Worm (Caenorhabditis elegans) whole organism, dauer: ENCODE results near the gene rpl-32.

Experiments used
- unc-62 ChIP-seq: sonication (generic microtip); optimal IDR thresholded peaks from 2 replicates; lab custom pipeline; 2017; ENCODE audit warnings: missing biosample characterization, missing genetic modification reagents, missing genetic modification characterization

rpl-32 gene

DNA sequence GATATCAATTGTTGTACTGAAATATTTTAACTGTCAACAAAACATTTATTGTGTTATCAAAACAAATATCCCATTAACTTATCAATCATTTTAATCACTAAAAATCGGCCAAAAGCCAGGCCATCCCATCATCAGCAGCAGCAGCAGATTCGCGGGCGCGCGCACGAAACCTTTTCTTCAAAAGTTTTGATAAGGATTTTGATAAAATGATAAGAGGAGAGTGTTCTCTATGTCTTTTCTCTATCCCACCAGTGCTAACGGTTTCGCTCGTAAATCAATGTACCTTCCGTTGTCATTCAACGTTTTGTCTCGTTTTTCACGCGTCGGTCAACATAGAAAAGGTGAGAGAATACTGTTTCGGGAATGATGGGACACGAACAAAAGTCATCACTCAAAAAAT lies 28.8 kb downstream of the rpl-32 start:
- TF ChIP-seq unc-62 (GFP tag; lab: Kevin White, UChicago) = no peak

DNA sequence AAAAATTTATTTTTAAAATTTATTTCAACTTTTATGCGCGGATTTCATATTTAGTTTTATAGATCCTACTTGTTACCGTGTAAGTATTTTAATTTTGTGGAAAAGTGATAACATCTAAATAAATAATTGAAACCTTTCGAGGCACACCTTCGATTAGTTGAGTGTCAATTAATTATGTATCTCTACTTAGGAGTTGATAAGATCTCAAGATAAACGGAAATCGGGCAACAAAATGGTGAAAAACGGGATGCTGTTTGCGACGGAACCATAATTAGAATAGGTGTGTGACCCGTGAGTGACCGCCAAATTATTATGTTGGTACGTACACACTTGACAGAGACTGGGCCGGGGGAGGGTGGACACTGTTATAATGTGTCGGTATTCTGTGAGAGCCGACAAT lies 30.5 kb downstream of the rpl-32 start:
- TF ChIP-seq unc-62 (GFP tag; lab: Kevin White, UChicago) = no peak

DNA sequence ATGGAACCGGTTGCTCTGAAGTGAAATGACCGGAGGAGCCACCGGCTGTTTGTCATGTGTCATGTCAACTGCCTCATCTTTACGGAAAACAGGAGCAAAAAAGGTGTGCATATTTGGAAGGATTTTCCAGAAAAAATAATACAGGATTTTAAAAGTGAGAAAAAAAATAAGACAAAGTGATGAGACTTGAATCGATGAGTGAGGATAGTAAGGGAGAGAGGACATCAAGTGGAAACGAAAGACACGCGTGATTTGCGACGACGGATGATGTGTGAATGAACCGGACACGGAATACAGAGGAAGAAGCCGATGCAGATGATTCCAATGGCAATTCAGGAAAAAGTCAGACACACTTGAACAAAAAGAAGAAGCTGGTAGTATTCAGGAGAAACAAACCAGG lies 32.6 kb downstream of the rpl-32 start:
- no peak for TF ChIP-seq unc-62 (GFP tag; lab: Kevin White, UChicago)

DNA sequence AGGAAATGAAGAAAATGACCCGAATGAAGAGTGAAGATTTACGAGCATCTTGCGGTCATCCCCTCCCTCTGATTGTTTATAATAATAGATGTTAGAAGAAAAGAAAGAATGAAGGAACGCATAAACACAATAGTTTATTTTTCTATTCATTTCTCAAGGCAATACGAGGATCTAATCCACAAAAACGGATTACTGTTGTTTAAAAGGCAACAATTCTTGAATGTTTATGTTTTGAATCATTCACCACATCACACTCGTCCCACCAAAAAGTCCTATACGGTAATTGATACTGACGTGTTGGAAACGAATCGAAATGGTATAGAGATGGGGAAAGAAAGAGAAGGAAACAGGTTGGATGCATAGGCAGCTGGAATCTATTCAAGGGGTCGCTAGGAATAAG lies 35.3 kb downstream of the rpl-32 start:
- TF ChIP-seq unc-62 (GFP tag; lab: Kevin White, UChicago) = no peak

DNA sequence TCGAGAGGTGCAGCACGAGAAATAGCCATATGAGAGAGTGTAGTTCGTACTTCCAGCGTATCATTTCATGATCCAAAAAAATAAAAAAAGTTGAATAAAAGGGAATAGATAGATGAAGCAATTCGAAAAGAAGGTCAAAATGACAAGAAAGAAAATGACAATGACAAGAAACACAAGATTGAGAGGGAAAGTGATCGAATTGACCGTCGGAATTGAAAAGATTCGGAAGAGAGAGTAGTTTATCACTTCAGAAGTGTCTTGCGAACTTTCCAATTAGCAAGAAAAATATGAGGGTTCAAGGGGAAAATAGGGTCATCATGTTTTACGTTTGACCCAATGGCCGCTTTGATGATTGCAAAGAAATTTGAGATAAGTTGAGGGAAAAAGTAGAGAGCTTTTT lies 37.2 kb downstream of the rpl-32 start, which contains the start of gene dep-1:
Gene dep-1 (minus strand): TSS at position 95 of the 400 bp plus-strand sequence.
- TF ChIP-seq unc-62 (GFP tag; lab: Kevin White, UChicago) = no peak

DNA sequence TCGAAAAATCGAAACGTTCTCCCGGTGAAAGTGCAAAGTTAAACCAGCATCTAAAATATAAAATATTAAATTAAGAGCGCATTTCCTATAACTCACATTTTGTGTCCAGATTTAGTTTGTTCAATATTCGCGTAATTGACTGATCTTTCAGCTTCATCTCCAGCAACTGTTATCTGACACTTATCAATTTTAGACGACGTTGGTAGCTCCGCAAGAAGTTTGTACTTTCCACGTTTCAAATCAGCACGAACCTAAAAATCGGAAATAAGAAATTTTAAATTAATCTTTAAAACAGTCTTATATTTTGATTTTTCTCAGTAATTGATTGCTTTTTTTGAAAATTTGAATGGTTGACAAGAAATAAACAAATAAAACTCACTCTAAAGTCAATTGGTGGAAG lies 39.3 kb downstream of the rpl-32 start:
- TF ChIP-seq unc-62 (GFP tag; lab: Kevin White, UChicago) = no peak

DNA sequence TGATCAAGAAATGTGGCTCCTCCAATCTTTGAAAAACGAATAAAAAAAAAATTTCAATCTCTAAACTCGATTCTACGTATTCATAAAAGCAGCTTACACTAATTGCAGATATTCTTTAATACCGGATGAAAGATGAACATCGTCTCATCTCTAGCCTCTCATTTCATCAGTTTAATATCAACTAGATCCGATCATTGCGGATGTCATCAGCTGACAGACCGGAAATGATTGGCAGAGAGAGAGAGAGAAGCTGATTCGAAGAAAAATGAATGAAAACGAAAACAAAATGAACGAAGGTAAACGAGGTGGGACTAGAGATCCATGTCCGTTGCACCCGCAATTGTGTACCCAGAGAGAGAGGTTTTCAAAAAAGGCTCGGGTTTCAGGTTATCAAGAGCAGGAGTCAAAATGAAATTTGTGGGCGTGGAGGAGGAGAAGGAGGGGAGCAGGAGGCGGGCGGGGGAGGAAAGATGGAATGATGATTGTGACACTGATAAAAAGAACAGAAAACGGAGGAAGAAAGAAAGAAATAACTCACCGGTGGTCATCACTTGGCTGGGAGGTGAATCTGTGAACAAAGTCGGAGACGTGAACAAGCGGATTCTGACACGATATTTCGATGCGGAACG lies 41.9 kb downstream of the rpl-32 start:
- no peak for TF ChIP-seq unc-62 (GFP tag; lab: Kevin White, UChicago)

DNA sequence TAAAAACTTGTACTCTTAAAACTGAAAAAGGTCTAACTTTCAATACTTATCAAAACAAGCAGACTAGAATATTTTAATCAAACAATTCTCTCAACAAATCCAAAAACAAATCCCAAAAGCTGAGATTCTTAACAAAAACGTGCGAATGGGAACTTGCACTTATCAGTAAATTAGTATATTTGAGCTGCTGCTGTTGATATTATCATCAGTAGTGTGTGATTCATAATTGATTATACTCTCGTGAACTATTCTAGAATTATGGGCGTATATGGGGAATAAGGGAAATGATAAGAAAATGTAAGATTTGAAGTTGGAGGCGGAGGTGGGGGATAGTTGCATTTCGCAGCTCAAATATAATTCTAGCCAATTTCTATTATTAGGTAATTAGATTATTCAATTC lies 42.7 kb downstream of the rpl-32 start:
- TF ChIP-seq unc-62 (GFP tag; lab: Kevin White, UChicago) = no peak

DNA sequence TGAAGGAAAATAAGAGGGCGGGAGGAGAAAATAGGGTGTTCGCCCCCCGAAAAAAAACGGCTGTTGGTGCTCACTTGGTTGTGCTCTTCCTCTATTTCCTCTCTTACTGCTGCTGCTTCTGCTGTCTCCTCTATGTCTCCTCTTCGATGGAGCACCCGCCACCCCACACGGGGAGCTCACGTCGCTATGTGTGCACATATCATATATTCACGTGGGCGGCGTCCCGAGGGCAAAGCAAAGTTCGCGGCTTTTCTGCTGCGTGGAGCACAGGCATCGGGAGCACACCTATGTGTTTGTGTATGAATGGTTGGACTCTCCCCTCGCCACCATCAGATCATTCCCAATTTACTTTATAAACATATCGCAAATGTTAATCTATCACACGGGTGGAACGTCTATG lies 43.5 kb downstream of the rpl-32 start:
- TF ChIP-seq unc-62 (GFP tag; lab: Kevin White, UChicago) = no peak

DNA sequence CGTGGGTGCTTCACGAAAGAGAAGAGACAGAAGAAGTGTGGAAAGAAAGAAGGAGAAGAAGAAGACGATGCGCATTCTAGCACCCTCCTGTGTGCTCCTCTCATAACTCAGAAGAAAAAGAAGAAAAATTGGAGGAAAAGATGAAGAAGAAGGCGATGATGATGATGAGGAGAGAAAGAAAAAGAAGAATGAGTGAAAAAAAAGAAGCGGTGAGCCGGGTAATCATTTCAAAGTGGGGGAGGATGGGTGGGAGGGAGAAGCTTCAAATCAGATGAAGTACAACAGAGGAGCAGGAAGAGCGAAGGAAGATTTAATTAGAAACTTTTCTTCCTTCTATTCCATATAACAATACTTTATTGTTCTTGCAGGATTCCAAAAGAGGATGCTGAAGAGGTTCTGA lies 46.2 kb downstream of the rpl-32 start:
- no peak for TF ChIP-seq unc-62 (GFP tag; lab: Kevin White, UChicago)

DNA sequence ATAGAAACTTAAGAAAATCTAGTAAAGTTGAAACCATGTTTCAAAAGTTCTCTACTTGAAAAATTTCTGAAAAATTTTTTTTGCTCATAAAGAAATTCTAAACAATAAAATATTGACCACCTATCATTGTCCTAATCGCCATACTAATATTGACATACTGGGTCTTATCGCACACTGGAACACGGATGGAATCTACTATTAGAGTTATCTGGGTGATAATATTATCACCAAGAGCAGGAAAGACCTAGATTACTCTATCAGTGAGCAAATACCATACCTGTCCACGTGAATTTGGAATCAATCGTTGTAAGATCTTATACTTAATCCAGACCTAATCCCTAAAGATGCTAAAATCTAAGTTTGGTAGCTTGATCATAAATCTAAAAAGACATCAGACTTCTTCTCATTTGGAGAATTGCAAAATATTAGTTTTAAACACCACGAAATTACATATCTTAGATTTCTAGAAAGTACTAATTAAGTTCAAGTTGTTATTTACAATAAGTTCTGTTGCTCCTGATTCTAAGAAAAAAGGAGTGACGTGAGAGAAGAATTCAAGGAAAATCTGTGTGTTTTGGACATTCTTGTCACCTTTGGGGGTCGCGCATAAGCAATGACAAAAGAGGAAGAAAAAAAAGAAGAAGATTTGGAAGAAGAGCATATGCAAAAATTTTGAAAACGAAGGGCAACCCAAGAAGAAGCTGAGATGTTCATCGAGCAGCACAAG lies 46.7 kb downstream of the rpl-32 start:
- no peak for TF ChIP-seq unc-62 (GFP tag; lab: Kevin White, UChicago)

DNA sequence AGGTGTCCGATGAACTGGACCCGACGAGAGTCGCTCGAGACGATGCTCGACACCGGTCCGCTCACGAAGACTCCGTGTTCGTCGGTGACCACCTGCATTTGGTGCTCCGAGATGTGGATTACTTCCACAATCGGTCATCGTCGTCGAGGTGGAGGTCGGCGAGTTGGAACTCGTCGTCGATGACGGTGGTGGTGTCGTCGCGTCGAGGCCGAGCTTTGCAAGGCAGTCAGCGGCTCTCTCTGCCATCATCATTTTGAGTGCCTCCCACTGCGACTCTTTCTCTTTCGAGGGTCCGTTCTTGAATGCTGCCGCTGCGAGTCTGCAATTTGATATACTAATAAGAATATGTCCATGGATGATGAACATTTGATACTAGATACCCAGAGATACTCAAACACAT lies 49.1 kb downstream of the rpl-32 start:
- TF ChIP-seq unc-62 (GFP tag; lab: Kevin White, UChicago) = no peak
